7 worm cellular contexts compared by ENCODE assay signal in genomic region chrII:7714614-7715186, ce11.
TF ChIP-seq lines count a peak whose summit lies in the region.

No protein-coding gene starts in this region.

TF ChIP-seq in whole organism, L1 larva, 84 proteins besides CTCF, POLR2A, EP300 and RAD21 (continues in another document):
- TF ChIP-seq lin-13 (GFP tag; optimal IDR thresholded peaks at IDR 0.05; lab: Kevin White, UChicago) (no peak), mep-1 (tag; optimal IDR thresholded peaks at IDR 0.05; lab: Kevin White, UChicago) (no peak), egl-13 (tag; optimal IDR thresholded peaks at IDR 0.05; lab: Kevin White, UChicago) (no peak), nhr-20 (tag; optimal IDR thresholded peaks at IDR 0.05; lab: Kevin White, UChicago) (no peak), tbx-2 (tag; optimal IDR thresholded peaks at IDR 0.05; lab: Kevin White, UChicago) (no peak), lin-35 (GFP tag; optimal IDR thresholded peaks at IDR 0.05; lab: Kevin White, UChicago) (no peak), hlh-4 (tag; optimal IDR thresholded peaks at IDR 0.05; lab: Kevin White, UChicago) (no peak), mef-2 (tag; optimal IDR thresholded peaks at IDR 0.05; lab: Kevin White, UChicago) (no peak), irx-1 (tag; optimal IDR thresholded peaks at IDR 0.05; lab: Kevin White, UChicago) (peak; percentile 25), nhr-71 (tag; optimal IDR thresholded peaks at IDR 0.05; lab: Kevin White, UChicago) (peak; percentile 49), ets-5 (GFP tag; IDR thresholded peaks at IDR 0.05; lab: Robert Waterston, UW) (no peak), ceh-63 (GFP tag; optimal IDR thresholded peaks at IDR 0.05; lab: Kevin White, UChicago) (no peak), ceh-88 (GFP tag; IDR thresholded peaks at IDR 0.05; lab: Robert Waterston, UW) (no peak), pax-3 (tag; optimal IDR thresholded peaks at IDR 0.05; lab: Kevin White, UChicago) (no peak)

TF ChIP-seq in whole organism, L2 larva, 48 proteins besides CTCF, POLR2A, EP300 and RAD21 (continues in another document):
- TF ChIP-seq nhr-6 (tag; optimal IDR thresholded peaks at IDR 0.05; lab: Kevin White, UChicago), result no peak
- TF ChIP-seq elt-3 (tag; optimal IDR thresholded peaks at IDR 0.05; lab: Kevin White, UChicago), result no peak
- TF ChIP-seq nhr-23 (tag; optimal IDR thresholded peaks at IDR 0.05; lab: Kevin White, UChicago), result no peak
- TF ChIP-seq unc-55 (GFP tag; optimal IDR thresholded peaks at IDR 0.05; lab: Kevin White, UChicago), result peak; percentile 27
- TF ChIP-seq nhr-21 (tag; optimal IDR thresholded peaks at IDR 0.05; lab: Kevin White, UChicago), result no peak
- TF ChIP-seq lsy-2 (tag; optimal IDR thresholded peaks at IDR 0.05; lab: Kevin White, UChicago), result peak in 1 of 2 experiments; percentile 49
- no peak for TF ChIP-seq sem-4 (tag; optimal IDR thresholded peaks at IDR 0.05; lab: Kevin White, UChicago)
- TF ChIP-seq sma-9 (GFP tag; optimal IDR thresholded peaks at IDR 0.05; lab: Kevin White, UChicago), result peak; percentile 57
- no peak for TF ChIP-seq sma-9 (tag; optimal IDR thresholded peaks at IDR 0.05; lab: Kevin White, UChicago)
- TF ChIP-seq peb-1 (tag; optimal IDR thresholded peaks at IDR 0.05; lab: Kevin White, UChicago), result no peak
- no peak for TF ChIP-seq ZK546.5 (tag; optimal IDR thresholded peaks at IDR 0.05; lab: Kevin White, UChicago)
- TF ChIP-seq nhr-25 (tag; optimal IDR thresholded peaks at IDR 0.05; lab: Kevin White, UChicago), result no peak
- peak; percentile 29 for TF ChIP-seq nhr-129 (tag; optimal IDR thresholded peaks at IDR 0.05; lab: Kevin White, UChicago)
- no peak for TF ChIP-seq sma-3 (GFP tag; optimal IDR thresholded peaks at IDR 0.05; lab: Kevin White, UChicago)

TF ChIP-seq in whole organism, L3 larva, 47 proteins besides CTCF, POLR2A, EP300 and RAD21:
- TF ChIP-seq fkh-10 (GFP tag; optimal IDR thresholded peaks at IDR 0.05; lab: Kevin White, UChicago) (peak; percentile 97), nfya-1 (tag; optimal IDR thresholded peaks at IDR 0.05; lab: Kevin White, UChicago; ENCODE audit: insufficient read depth) (peak; percentile 26), mdl-1 (tag; optimal IDR thresholded peaks at IDR 0.05; lab: Kevin White, UChicago) (no peak), elt-1 (tag; optimal IDR thresholded peaks at IDR 0.05; lab: Kevin White, UChicago) (peak; percentile 60), lin-39 (tag; optimal IDR thresholded peaks at IDR 0.05; lab: Kevin White, UChicago) (peak; percentile 4)

TF ChIP-seq in whole organism, L4 larva, 104 proteins besides CTCF, POLR2A, EP300 and RAD21 (continues in another document):
- TF ChIP-seq zip-2 (tag; optimal IDR thresholded peaks at IDR 0.05; lab: Kevin White, UChicago) (no peak), spr-3 (GFP tag; optimal IDR thresholded peaks at IDR 0.05; lab: Kevin White, UChicago) (no peak), mdl-1 (tag; optimal IDR thresholded peaks at IDR 0.05; lab: Kevin White, UChicago) (peak in 1 of 2 experiments; percentile 27), unc-62 (GFP tag; optimal IDR thresholded peaks at IDR 0.05 in 1 of 2; lab: Kevin White, UChicago) (peak in 1 of 2 experiments; percentile 77), unc-62 (tag; optimal IDR thresholded peaks at IDR 0.05; lab: Kevin White, UChicago) (no peak), ztf-11 (tag; optimal IDR thresholded peaks at IDR 0.05; lab: Kevin White, UChicago) (no peak), ceh-62 (tag; optimal IDR thresholded peaks at IDR 0.05; lab: Kevin White, UChicago) (no peak), mxl-3 (GFP tag; optimal IDR thresholded peaks at IDR 0.05; lab: Kevin White, UChicago) (no peak), madf-5 (GFP tag; IDR thresholded peaks at IDR 0.05; lab: Robert Waterston, UW) (no peak), hlh-11 (tag; optimal IDR thresholded peaks at IDR 0.05; lab: Kevin White, UChicago) (no peak), D1046.2 (GFP tag; IDR thresholded peaks at IDR 0.05; lab: Robert Waterston, UW) (no peak), Y75B8A.6 (GFP tag; IDR thresholded peaks at IDR 0.05; lab: Robert Waterston, UW) (no peak), php-3 (GFP tag; IDR thresholded peaks at IDR 0.05; lab: Robert Waterston, UW) (no peak), daf-19 (GFP tag; conservative IDR thresholded peaks at IDR 0.05; lab: Robert Waterston, UW) (no peak), ZK546.5 (tag; optimal IDR thresholded peaks at IDR 0.05; lab: Kevin White, UChicago) (no peak), nhr-42 (GFP tag; IDR thresholded peaks at IDR 0.05; lab: Robert Waterston, UW) (no peak), rbr-2 (tag; optimal IDR thresholded peaks at IDR 0.05; lab: Kevin White, UChicago) (peak; percentile 25)

TF ChIP-seq in whole organism, late embryonic, 69 proteins besides CTCF, POLR2A, EP300 and RAD21:
- TF ChIP-seq unc-42 (tag; optimal IDR thresholded peaks at IDR 0.05; lab: Kevin White, UChicago) (peak; percentile 81), ceh-18 (tag; optimal IDR thresholded peaks at IDR 0.05; lab: Kevin White, UChicago) (no peak), che-1 (tag; optimal IDR thresholded peaks at IDR 0.05; lab: Kevin White, UChicago) (no peak), rnt-1 (tag; optimal IDR thresholded peaks at IDR 0.05; lab: Kevin White, UChicago) (no peak)

TF ChIP-seq in whole organism, mixed stage, embryonic, 35 proteins besides CTCF, POLR2A, EP300 and RAD21:
- TF ChIP-seq lin-32 (GFP tag; optimal IDR thresholded peaks at IDR 0.05; lab: Kevin White, UChicago), result no peak
- TF ChIP-seq ces-1 (GFP tag; optimal IDR thresholded peaks at IDR 0.05; lab: Kevin White, UChicago), result peak; percentile 79

TF ChIP-seq in whole organism, young adult, 124 proteins besides CTCF, POLR2A, EP300 and RAD21:
- TF ChIP-seq akir-1 (GFP tag; optimal IDR thresholded peaks at IDR 0.05; lab: Kevin White, UChicago) (no peak), lin-35 (GFP tag; optimal IDR thresholded peaks at IDR 0.05; lab: Kevin White, UChicago) (peak in 1 of 3 experiments; percentile 26), hrde-1 (tag; optimal IDR thresholded peaks at IDR 0.05; lab: Kevin White, UChicago; ENCODE audit: borderline replicate concordance) (no peak), ztf-22 (GFP tag; optimal IDR thresholded peaks at IDR 0.05; lab: Kevin White, UChicago) (no peak), egl-44 (GFP tag; IDR thresholded peaks at IDR 0.05; lab: Robert Waterston, UW) (no peak), cebp-1 (GFP tag; IDR thresholded peaks at IDR 0.05; lab: Robert Waterston, UW) (no peak), cebp-1 (tag; optimal IDR thresholded peaks at IDR 0.05; lab: Kevin White, UChicago) (peak; percentile 45), rpc-1 (optimal IDR thresholded peaks at IDR 0.05; lab: Kevin White, UChicago) (no peak), rpc-1 (tag; optimal IDR thresholded peaks at IDR 0.05; lab: Kevin White, UChicago) (no peak), bed-1 (GFP tag; IDR thresholded peaks at IDR 0.05; lab: Robert Waterston, UW) (no peak), F10E7.11 (tag; optimal IDR thresholded peaks at IDR 0.05; lab: Kevin White, UChicago) (no peak)
TF ChIP-seq in whole organism, young adult: peak in this region for 2.
